Fruit fly (Drosophila melanogaster) whole organism, prepupa: ENCODE measurements around the gene Ucp4B.

Experiments
- CG31627 ChIP-seq: fragments of 200-800 bp; sonication (Bioruptor generic); optimal IDR thresholded peaks from 3 replicates; lab custom pipeline; 2016; ENCODE audit warnings: missing biosample characterization, missing genetic modification characterization
- CG6792 ChIP-seq: fragments of 200-800 bp; sonication (Bioruptor generic); optimal IDR thresholded peaks from 3 replicates; lab custom pipeline; 2016; ENCODE audit warnings: missing biosample characterization, missing genetic modification characterization
- CG8119 ChIP-seq: fragments of 200-800 bp; sonication (Bioruptor generic); IDR thresholded peaks from 3 replicates; pipeline ENCODE4 v1.3.6; 2022; ENCODE audit warnings: missing biosample characterization, missing genetic modification characterization
- Eip75B ChIP-seq: fragments of 200-800 bp; sonication (Bioruptor generic); optimal IDR thresholded peaks from 3 replicates; lab custom pipeline; 2016; ENCODE audit warnings: missing biosample characterization, missing genetic modification characterization
- Eip78C ChIP-seq: fragments of 200-800 bp; sonication (Bioruptor generic); peaks from one replicate; lab custom pipeline; 2016; ENCODE audit warnings: missing biosample characterization, missing genetic modification characterization
- Ets96B ChIP-seq: fragments of 200-800 bp; optimal IDR thresholded peaks from 2 replicates; lab custom pipeline; 2019; ENCODE audit warnings: missing biosample characterization, mild to moderate bottlenecking, missing genetic modification characterization, moderate library complexity
- Hr39 ChIP-seq: fragments of 200-800 bp; sonication (Bioruptor generic); optimal IDR thresholded peaks from 2 replicates; lab custom pipeline; 2016; ENCODE audit warnings: missing biosample characterization, missing genetic modification characterization
- cyc ChIP-seq: fragments of 200-800 bp; sonication (Bioruptor generic); optimal IDR thresholded peaks from 3 replicates; lab custom pipeline; 2016; ENCODE audit warnings: missing biosample characterization, missing genetic modification characterization
- fd59A ChIP-seq: fragments of 200-800 bp; sonication (Bioruptor generic); optimal IDR thresholded peaks from 2 replicates; lab custom pipeline; 2017; ENCODE audit warnings: missing biosample characterization, mild to moderate bottlenecking, missing genetic modification characterization, missing genetic modification reagents
- lz ChIP-seq: fragments of 200-800 bp; sonication (Bioruptor generic); optimal IDR thresholded peaks from 3 replicates; lab custom pipeline; 2016; ENCODE audit warnings: missing biosample characterization, missing genetic modification characterization
- svp ChIP-seq: fragments of 200-800 bp; sonication (Bioruptor generic); peaks from one replicate; lab custom pipeline; 2016; ENCODE audit warnings: missing biosample characterization, missing genetic modification characterization

dm6 chr2L:5983236-5983635 is 13.6 kb downstream of the Ucp4B start:
- TF ChIP-seq fd59A (GFP tag; lab: Kevin White, UChicago) (no peak), lz (GFP tag; lab: Kevin White, UChicago) (no peak), CG8119 (GFP tag; lab: Robert Waterston, UW) (no peak), Eip78C (GFP tag; lab: Kevin White, UChicago) (no peak), Ets96B (tag; lab: Kevin White, UChicago) (no peak), Eip75B (GFP tag; lab: Kevin White, UChicago) (peak; percentile 7), svp (GFP tag; lab: Kevin White, UChicago) (peak; percentile 35), CG6792 (GFP tag; lab: Kevin White, UChicago) (no peak), cyc (GFP tag; lab: Kevin White, UChicago) (no peak), Hr39 (GFP tag; lab: Kevin White, UChicago) (no peak), CG31627 (GFP tag; lab: Kevin White, UChicago) (no peak)
